Worm (Caenorhabditis elegans) whole organism, L4 larva: Measurements from ENCODE around the gene srh-55.

Experiments used
- D1046.2 ChIP-seq: fragments of 200-800 bp; sonication (Bioruptor generic); IDR thresholded peaks from 2 replicates; pipeline ENCODE4 v1.3.6; 2022; ENCODE audit warnings: missing genetic modification characterization, missing compliant biosample characterization
- F10B5.3 ChIP-seq: sonication (generic microtip); optimal IDR thresholded peaks from 2 replicates; lab custom pipeline; 2016; ENCODE audit warnings: mild to moderate bottlenecking, missing genetic modification characterization, missing compliant biosample characterization
- F26F4.8 ChIP-seq: fragments of 200-800 bp; sonication (Bioruptor generic); conservative IDR thresholded peaks from 2 replicates; pipeline ENCODE4 v1.3.6; 2022; ENCODE audit warnings: missing genetic modification characterization, missing compliant biosample characterization
- F37D6.2 ChIP-seq: sonication (generic microtip); optimal IDR thresholded peaks from 2 replicates; lab custom pipeline; 2016; ENCODE audit warnings: mild to moderate bottlenecking, missing genetic modification characterization, missing compliant biosample characterization
- F44E2.7 ChIP-seq: fragments of 200-800 bp; sonication (Bioruptor generic); IDR thresholded peaks from 2 replicates; pipeline ENCODE4 v2.1.2; 2022; ENCODE audit warnings: missing genetic modification characterization, missing compliant biosample characterization
- F49E8.2 ChIP-seq: sonication (generic microtip); optimal IDR thresholded peaks from 2 replicates; lab custom pipeline; 2016; ENCODE audit warnings: missing compliant biosample characterization, mild to moderate bottlenecking, missing genetic modification characterization, borderline replicate concordance
- R02D3.7 ChIP-seq: fragments of 150-350 bp; sonication (generic microtip); optimal IDR thresholded peaks from 3 replicates; lab custom pipeline; 2014; ENCODE audit warnings: missing biosample characterization, missing genetic modification characterization
- T26A8.4 ChIP-seq: fragments of 200-800 bp; sonication (Bioruptor generic); IDR thresholded peaks from 2 replicates; pipeline ENCODE4 v1.3.6; 2022; ENCODE audit warnings: missing genetic modification characterization, missing compliant biosample characterization
- arid-1 ChIP-seq: fragments of 200-800 bp; sonication (Bioruptor generic); conservative IDR thresholded peaks from 2 replicates; pipeline ENCODE4 v1.3.6; 2022; ENCODE audit warnings: missing genetic modification reagents, missing genetic modification characterization, missing compliant biosample characterization
- ceh-28 ChIP-seq: fragments of 150-350 bp; optimal IDR thresholded peaks from 2 replicates; lab custom pipeline; 2014; ENCODE audit warnings: missing biosample characterization, missing genetic modification reagents, missing genetic modification characterization
- ceh-44 ChIP-seq: fragments of 200-800 bp; sonication (Bioruptor generic); IDR thresholded peaks from 2 replicates; pipeline ENCODE4 v1.3.6; 2022; ENCODE audit warnings: missing genetic modification reagents, missing genetic modification characterization, missing compliant biosample characterization
- ctbp-1 ChIP-seq: fragments of 200-800 bp; sonication (Bioruptor generic); IDR thresholded peaks from 2 replicates; pipeline ENCODE4 v1.3.6; 2022; ENCODE audit warnings: missing genetic modification reagents, missing genetic modification characterization, missing compliant biosample characterization
- daf-12 ChIP-seq: fragments of 150-350 bp; optimal IDR thresholded peaks from 2 replicates; lab custom pipeline; 2014; ENCODE audit warnings: missing biosample characterization, missing genetic modification reagents, missing genetic modification characterization
- daf-16 ChIP-seq, 3 experiments: sonication (generic microtip); optimal IDR thresholded peaks; 2 replicates each; lab custom pipeline; 2016 to 2017; ENCODE audit warnings: missing genetic modification characterization in 3 of 3, missing genetic modification reagents in 3 of 3, mild to moderate bottlenecking in 2 of 3, missing compliant biosample characterization in 2 of 3, missing biosample characterization in 1 of 3, moderate library complexity in 1 of 3
- daf-8 ChIP-seq: fragments of 200-800 bp; sonication (Bioruptor generic); IDR thresholded peaks from 2 replicates; pipeline ENCODE4 v1.3.6; 2022; ENCODE audit warnings: missing genetic modification characterization, missing compliant biosample characterization
- dpl-1 ChIP-seq: fragments of 150-350 bp; optimal IDR thresholded peaks from 2 replicates; lab custom pipeline; 2014; ENCODE audit warnings: missing biosample characterization, missing genetic modification reagents, missing genetic modification characterization
- dve-1 ChIP-seq: sonication (generic microtip); optimal IDR thresholded peaks from 2 replicates; lab custom pipeline; 2017; ENCODE audit warnings: antibody characterized with exemption, mild to moderate bottlenecking, missing genetic modification characterization, missing compliant biosample characterization; ENCODE audit not compliant: insufficient read depth
- egl-43 ChIP-seq: fragments of 200-800 bp; sonication (Bioruptor generic); IDR thresholded peaks from 2 replicates; pipeline ENCODE4 v1.3.6; 2022; ENCODE audit warnings: missing genetic modification reagents, missing genetic modification characterization, missing compliant biosample characterization
- fkh-10 ChIP-seq: fragments of 150-350 bp; optimal IDR thresholded peaks from 2 replicates; lab custom pipeline; 2014; ENCODE audit warnings: missing biosample characterization, missing genetic modification reagents, missing genetic modification characterization
- hif-1 ChIP-seq, 2 experiments: sonication (generic microtip); optimal IDR thresholded peaks; 2 replicates each; lab custom pipeline; 2016 to 2017; ENCODE audit warnings: missing compliant biosample characterization in 2 of 2, missing genetic modification characterization in 2 of 2, missing genetic modification reagents in 2 of 2, missing genotype in 2 of 2, mild to moderate bottlenecking in 1 of 2
- hlh-11 ChIP-seq: fragments of 200-800 bp; sonication (Bioruptor generic); optimal IDR thresholded peaks from 2 replicates; lab custom pipeline; 2018; ENCODE audit warnings: mild to moderate bottlenecking, missing genetic modification characterization, missing compliant biosample characterization
- hlh-30 ChIP-seq: sonication (generic microtip); optimal IDR thresholded peaks from 2 replicates; lab custom pipeline; 2017; ENCODE audit warnings: antibody characterized with exemption, mild to moderate bottlenecking, missing genetic modification characterization, missing compliant biosample characterization; ENCODE audit not compliant: insufficient read depth
- hmg-1.1 ChIP-seq: fragments of 200-800 bp; sonication (Bioruptor generic); IDR thresholded peaks from 2 replicates; pipeline ENCODE4 v1.3.6; 2022; ENCODE audit warnings: missing genetic modification reagents, missing genetic modification characterization, missing compliant biosample characterization
- lin-13 ChIP-seq: fragments of 150-350 bp; optimal IDR thresholded peaks from 2 replicates; lab custom pipeline; 2014; ENCODE audit warnings: missing biosample characterization, missing genetic modification reagents, missing genetic modification characterization
- lsy-2 ChIP-seq, 2 experiments: fragments of 150-350 bp in 1 of 2; sonication (generic microtip) in 1 of 2; optimal IDR thresholded peaks; 2 replicates each; lab custom pipeline; 2014 to 2017; ENCODE audit warnings: missing biosample characterization in 2 of 2, missing genetic modification characterization in 2 of 2
- mxl-3 ChIP-seq: fragments of 200-800 bp; sonication (Bioruptor generic); optimal IDR thresholded peaks from 2 replicates; lab custom pipeline; 2018; ENCODE audit warnings: mild to moderate bottlenecking, missing genetic modification characterization, missing compliant biosample characterization
- nhr-11 ChIP-seq: fragments of 150-350 bp; optimal IDR thresholded peaks from 2 replicates; lab custom pipeline; 2014; ENCODE audit warnings: missing biosample characterization, missing genetic modification characterization
- nhr-111 ChIP-seq: fragments of 200-800 bp; sonication (Bioruptor generic); optimal IDR thresholded peaks from 2 replicates; lab custom pipeline; 2018; ENCODE audit warnings: mild to moderate bottlenecking, missing genetic modification characterization, missing compliant biosample characterization
- nhr-25 ChIP-seq: sonication (generic microtip); optimal IDR thresholded peaks from 2 replicates; lab custom pipeline; 2017; ENCODE audit warnings: missing genetic modification characterization, mild to moderate bottlenecking, missing compliant biosample characterization, antibody characterized with exemption, moderate library complexity, borderline replicate concordance; ENCODE audit not compliant: insufficient read depth
- nhr-28 ChIP-seq: fragments of 150-350 bp; optimal IDR thresholded peaks from 2 replicates; lab custom pipeline; 2014; ENCODE audit warnings: missing biosample characterization, missing genetic modification characterization
- nhr-41 ChIP-seq: fragments of 200-800 bp; sonication (Bioruptor generic); IDR thresholded peaks from 2 replicates; pipeline ENCODE4 v1.3.6; 2022; ENCODE audit warnings: missing genetic modification reagents, missing genetic modification characterization, missing compliant biosample characterization
- nhr-48 ChIP-seq: sonication (generic microtip); optimal IDR thresholded peaks from 2 replicates; lab custom pipeline; 2016; ENCODE audit warnings: mild to moderate bottlenecking, missing genetic modification characterization, missing compliant biosample characterization
- nhr-6 ChIP-seq: fragments of 150-350 bp; optimal IDR thresholded peaks from 2 replicates; lab custom pipeline; 2014; ENCODE audit warnings: missing biosample characterization, missing genetic modification characterization
- pqm-1 ChIP-seq: sonication (generic microtip); optimal IDR thresholded peaks from 2 replicates; lab custom pipeline; 2017; ENCODE audit warnings: missing biosample characterization, missing genetic modification characterization
- rbr-2 ChIP-seq: sonication (generic microtip); optimal IDR thresholded peaks from 2 replicates; lab custom pipeline; 2016; ENCODE audit warnings: missing genotype, missing genetic modification characterization, missing compliant biosample characterization
- saeg-2 ChIP-seq: fragments of 200-800 bp; sonication (Bioruptor generic); IDR thresholded peaks from 2 replicates; pipeline ENCODE4 v1.3.6; 2022; ENCODE audit warnings: missing genetic modification reagents, missing genetic modification characterization, missing compliant biosample characterization
- set-16 ChIP-seq: fragments of 200-800 bp; sonication (Bioruptor generic); IDR thresholded peaks from 2 replicates; pipeline ENCODE4 v1.3.6; 2022; ENCODE audit warnings: missing genetic modification reagents, missing genetic modification characterization, missing compliant biosample characterization
- skn-1 ChIP-seq: fragments of 150-350 bp; optimal IDR thresholded peaks from 2 replicates; lab custom pipeline; 2014; ENCODE audit warnings: missing biosample characterization, missing genetic modification characterization
- snpc-1.2 ChIP-seq: fragments of 200-800 bp; sonication (Bioruptor generic); IDR thresholded peaks from 2 replicates; pipeline ENCODE4 v1.3.6; 2022; ENCODE audit warnings: missing genetic modification reagents, missing genetic modification characterization, missing compliant biosample characterization
- spr-1 ChIP-seq: sonication (generic microtip); optimal IDR thresholded peaks from 2 replicates; lab custom pipeline; 2016; ENCODE audit warnings: mild to moderate bottlenecking, missing genetic modification characterization, missing compliant biosample characterization
- tra-1 ChIP-seq: fragments of 200-800 bp; sonication (Bioruptor generic); IDR thresholded peaks from 2 replicates; pipeline ENCODE4 v1.3.6; 2022; ENCODE audit warnings: missing genetic modification reagents, missing genetic modification characterization, missing compliant biosample characterization
- zfp-3 ChIP-seq: fragments of 200-800 bp; sonication (Bioruptor generic); conservative IDR thresholded peaks from 2 replicates; pipeline ENCODE4 v1.3.6; 2022; ENCODE audit warnings: missing genetic modification reagents, missing genetic modification characterization, missing compliant biosample characterization
- zip-2 ChIP-seq: fragments of 150-350 bp; optimal IDR thresholded peaks from 2 replicates; lab custom pipeline; 2014; ENCODE audit warnings: missing biosample characterization, missing genetic modification characterization
- ztf-7 ChIP-seq: fragments of 150-350 bp; optimal IDR thresholded peaks from 2 replicates; lab custom pipeline; 2014; ENCODE audit warnings: missing biosample characterization, missing genetic modification characterization

The srh-55 gene

DNA sequence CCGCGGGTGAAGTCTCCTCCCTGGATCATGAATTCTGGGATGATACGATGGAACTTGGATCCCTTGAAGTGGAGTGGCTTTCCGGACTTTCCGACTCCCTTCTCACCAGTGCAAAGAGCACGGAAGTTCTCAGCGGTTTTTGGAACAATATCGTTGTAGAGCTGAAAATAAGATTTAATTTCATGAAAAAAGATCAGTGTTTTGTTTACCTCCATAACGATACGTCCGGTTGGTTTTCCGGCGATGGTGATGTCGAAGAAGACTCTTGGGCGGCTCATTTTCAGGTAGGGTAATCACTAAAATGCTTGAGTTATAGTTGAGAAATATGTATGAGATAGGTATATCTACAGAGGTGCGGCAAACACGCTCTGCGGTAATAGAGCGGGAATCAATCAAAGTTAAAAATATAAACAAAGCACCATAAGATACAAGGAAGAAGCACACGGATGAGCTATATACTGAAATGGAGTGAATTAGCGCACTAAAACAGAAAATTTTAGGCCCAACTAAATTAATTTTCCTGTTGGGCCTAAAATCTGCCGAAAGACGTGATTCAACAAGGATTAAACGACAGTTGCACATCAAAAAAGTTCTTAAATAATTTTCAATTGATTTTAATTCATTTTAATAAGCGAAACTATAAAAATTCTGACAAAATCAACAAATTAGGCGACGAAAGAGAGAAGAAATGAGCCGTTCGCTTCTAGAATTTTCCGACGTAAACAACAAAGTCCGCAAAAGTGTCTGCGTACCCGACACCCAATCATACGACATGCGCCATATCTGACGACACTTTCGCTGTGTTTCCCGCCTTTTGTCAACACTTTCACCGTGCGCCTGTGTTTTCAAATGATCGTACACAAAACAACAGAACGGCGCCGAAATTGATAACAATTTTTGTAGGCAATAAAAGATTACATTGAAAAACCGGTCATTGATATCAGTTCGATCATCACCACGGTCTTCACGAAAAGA lies 34.0 kb downstream of the srh-55 start, which contains the start of the genes cyn-7 and bath-36 (continued):
- TF ChIP-seq daf-8 (GFP tag; lab: Robert Waterston, UW) (no peak), F44E2.7 (no peak), F37D6.2 (tag; lab: Kevin White, UChicago) (peak; percentile 24), hlh-30 (tag; lab: Kevin White, UChicago) (peak; percentile 20), F26F4.8 (GFP tag; lab: Robert Waterston, UW) (no peak), ztf-7 (tag; lab: Kevin White, UChicago) (peak; percentile 48), ctbp-1 (no peak), ceh-28 (tag; lab: Kevin White, UChicago) (no peak), hif-1 (tag; optimal IDR thresholded peaks at IDR 0.05; lab: Kevin White, UChicago) (peak in 1 of 2 experiments; percentile 29), zip-2 (peak; percentile 18), zfp-3 (GFP tag; lab: Robert Waterston, UW) (peak; percentile 62; the same call in 1 of the 2 replicates), nhr-111 (GFP tag; lab: Kevin White, UChicago) (no peak), daf-16 (GFP tag; optimal IDR thresholded peaks at IDR 0.05; lab: Kevin White, UChicago) (peak; percentile 94 to 97), daf-16 (tag; optimal IDR thresholded peaks at IDR 0.05; lab: Kevin White, UChicago) (peak; percentile 99), ceh-44 (GFP tag; lab: Robert Waterston, UW) (no peak), F10B5.3 (tag; lab: Kevin White, UChicago) (no peak), daf-12 (no peak), dpl-1 (GFP tag; lab: Kevin White, UChicago) (peak; percentile 81), nhr-11 (tag; lab: Kevin White, UChicago) (peak; percentile 71), D1046.2 (GFP tag; lab: Robert Waterston, UW) (no peak), rbr-2 (tag; lab: Kevin White, UChicago) (peak; percentile 69), nhr-48 (tag; lab: Kevin White, UChicago) (peak; percentile 75), spr-1 (peak; percentile 22), dve-1 (tag; lab: Kevin White, UChicago) (peak; percentile 93), hmg-1.1 (GFP tag; lab: Robert Waterston, UW) (no peak), T26A8.4 (GFP tag; lab: Robert Waterston, UW) (peak; percentile 75), egl-43 (no peak), tra-1 (GFP tag; lab: Robert Waterston, UW) (peak; percentile 51; the same call in 1 of the 2 replicates), hlh-11 (tag; lab: Kevin White, UChicago) (peak; percentile 94), skn-1 (tag; lab: Kevin White, UChicago) (no peak), fkh-10 (peak; percentile 37), mxl-3 (GFP tag; lab: Kevin White, UChicago) (peak; percentile 78), F49E8.2 (no peak), lin-13 (GFP tag; lab: Kevin White, UChicago) (peak; percentile 62), set-16 (no peak), lsy-2 (tag; optimal IDR thresholded peaks at IDR 0.05; lab: Kevin White, UChicago) (peak in 1 of 2 experiments; percentile 75), pqm-1 (tag; lab: Kevin White, UChicago) (peak; percentile 51), nhr-28 (tag; lab: Kevin White, UChicago) (peak; percentile 97), nhr-25 (tag; lab: Kevin White, UChicago) (peak; percentile 33), nhr-6 (tag; lab: Kevin White, UChicago) (peak; percentile 74), snpc-1.2 (no peak), R02D3.7 (tag; lab: Kevin White, UChicago) (no peak), saeg-2 (GFP tag; lab: Robert Waterston, UW) (no peak), arid-1 (0 out of 2 replicates have a peak, but pooled peaks have one; percentile 28), nhr-41 (GFP tag; lab: Robert Waterston, UW) (no peak)
